Fruit fly (Drosophila melanogaster): ENCODE data around the gene Ugt36E1.

DNA sequence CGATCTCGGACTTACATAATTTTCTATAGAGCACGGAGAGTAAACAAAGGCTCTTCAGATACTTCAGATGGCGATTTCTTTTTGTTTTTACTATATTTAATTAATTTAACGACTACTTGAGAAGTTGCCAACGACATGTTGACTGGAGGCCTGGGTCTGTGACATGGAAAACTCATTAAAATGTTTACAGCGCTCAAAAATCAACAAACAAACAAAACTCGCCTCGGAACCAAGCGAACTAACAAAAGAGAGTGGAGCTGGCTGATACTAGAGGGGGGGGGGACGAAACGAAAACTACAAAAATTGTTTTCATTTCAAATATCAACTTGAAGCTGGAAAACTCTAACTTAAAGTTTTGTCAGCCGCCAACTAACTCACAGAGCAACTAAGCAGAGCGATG, 51.9 kb downstream of the Ugt36E1 start:
- TF ChIP-seq psq (optimal IDR thresholded peaks at IDR 0.05) (no peak), Myc (optimal IDR thresholded peaks at IDR 0.05) (no peak), ttk (optimal IDR thresholded peaks at IDR 0.05) (no peak), insv (optimal IDR thresholded peaks at IDR 0.05) (no peak), Sin3A (optimal IDR thresholded peaks at IDR 0.05) (no peak)
